Fruit fly (Drosophila melanogaster) whole organism, embryonic: Measurements from ENCODE around the gene CG46310.

ENCODE experiments used
- CG10979 ChIP-seq: fragments of 200-800 bp; sonication (Bioruptor generic); optimal IDR thresholded peaks from 2 replicates; lab custom pipeline; 2018; ENCODE audit warnings: missing biosample characterization, mild to moderate bottlenecking, missing genetic modification characterization, moderate library complexity
- HLH4C ChIP-seq: fragments of 200-800 bp; sonication (Bioruptor generic); IDR thresholded peaks from 3 replicates; pipeline ENCODE4 v1.3.6; 2022; ENCODE audit warnings: missing biosample characterization, missing genetic modification characterization; ENCODE audit not compliant: partially characterized antibody
- HLHmδ ChIP-seq: fragments of 200-800 bp; sonication (Bioruptor generic); optimal IDR thresholded peaks from 2 replicates; lab custom pipeline; 2018; ENCODE audit warnings: missing biosample characterization, mild to moderate bottlenecking, missing genetic modification characterization, moderate library complexity
- dan ChIP-seq: fragments of 200-800 bp; sonication (Bioruptor generic); IDR thresholded peaks from 2 replicates; pipeline ENCODE4 v1.3.6; 2022; ENCODE audit warnings: missing biosample characterization, missing genetic modification characterization
- nerfin-1 ChIP-seq: fragments of 200-800 bp; sonication (Bioruptor generic); optimal IDR thresholded peaks from 3 replicates; lab custom pipeline; 2019; ENCODE audit warnings: missing biosample characterization, mild to moderate bottlenecking, missing genetic modification characterization, moderate library complexity

DNA sequence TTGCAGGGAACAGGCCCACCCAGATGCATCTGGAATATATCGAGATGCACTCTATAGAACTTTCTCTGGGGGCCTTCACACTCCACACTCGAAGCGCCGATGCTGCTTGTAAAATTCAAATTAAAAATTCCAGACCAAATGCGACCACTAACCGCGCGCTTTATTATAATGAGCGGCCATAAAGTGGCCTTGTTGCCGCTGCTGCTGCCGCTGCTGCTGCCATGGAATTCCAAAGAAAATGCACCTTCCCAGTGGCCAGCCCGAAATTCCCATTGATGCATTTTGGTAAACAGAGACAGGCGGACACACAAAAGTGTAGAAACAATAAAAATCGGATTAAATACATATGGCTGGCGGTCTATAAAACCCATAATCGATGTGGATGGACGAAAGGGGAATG lies 43.5 kb upstream of the CG46310 start:
- no peak for TF ChIP-seq CG10979 (tag; lab: Kevin White, UChicago)
- TF ChIP-seq dan, result no peak
- no peak for TF ChIP-seq HLHmδ (GFP tag; lab: Kevin White, UChicago)
- TF ChIP-seq HLH4C, result no peak
- TF ChIP-seq nerfin-1 (tag; lab: Kevin White, UChicago), result no peak
